Worm (Caenorhabditis elegans) whole organism, L1 larva: ENCODE measurements around the gene T16A9.5.

Experiments used
- aha-1 ChIP-seq: fragments of 150-350 bp; optimal IDR thresholded peaks from 2 replicates; lab custom pipeline; 2014; ENCODE audit warnings: missing biosample characterization, missing genetic modification characterization
- alr-1 ChIP-seq: fragments of 200-800 bp; sonication (Bioruptor generic); optimal IDR thresholded peaks from 2 replicates; lab custom pipeline; 2018; ENCODE audit warnings: borderline replicate concordance, mild to moderate bottlenecking, missing genetic modification characterization, missing compliant biosample characterization
- aly-2 ChIP-seq: fragments of 150-350 bp; optimal IDR thresholded peaks from 2 replicates; lab custom pipeline; 2014; ENCODE audit warnings: missing biosample characterization, missing genetic modification characterization
- ceh-63 ChIP-seq: fragments of 200-800 bp; sonication (Bioruptor generic); optimal IDR thresholded peaks from 2 replicates; lab custom pipeline; 2018; ENCODE audit warnings: mild to moderate bottlenecking, missing genetic modification characterization, missing compliant biosample characterization
- ceh-88 ChIP-seq: fragments of 200-800 bp; sonication (Bioruptor generic); IDR thresholded peaks from 2 replicates; pipeline ENCODE4 v1.3.6; 2022; ENCODE audit warnings: missing genetic modification characterization, missing compliant biosample characterization
- ceh-90 ChIP-seq: sonication (generic microtip); optimal IDR thresholded peaks from 2 replicates; lab custom pipeline; 2016; ENCODE audit warnings: missing genetic modification characterization, missing compliant biosample characterization
- dpl-1 ChIP-seq, 3 experiments: fragments of 150-350 bp in 2 of 3; sonication (generic microtip) in 1 of 3; optimal IDR thresholded peaks; 2 replicates each; lab custom pipeline; 2014 to 2017; ENCODE audit warnings: missing biosample characterization in 3 of 3, missing genetic modification characterization in 3 of 3, missing genetic modification reagents in 3 of 3
- egl-13 ChIP-seq: sonication (generic microtip); optimal IDR thresholded peaks from 2 replicates; lab custom pipeline; 2016; ENCODE audit warnings: missing genotype, missing genetic modification reagents, missing genetic modification characterization, missing compliant biosample characterization
- elt-3 ChIP-seq, 6 experiments: fragments of 150-350 bp in 1 of 6; sonication (generic microtip); optimal IDR thresholded peaks; 2 replicates each; lab custom pipeline; 2017 to 2018; ENCODE audit warnings: missing biosample characterization in 6 of 6, missing genetic modification characterization in 6 of 6, inconsistent platforms in 1 of 6
- fkh-10 ChIP-seq: sonication (generic microtip); optimal IDR thresholded peaks from 2 replicates; lab custom pipeline; 2017; ENCODE audit warnings: missing biosample characterization, missing genetic modification reagents, missing genetic modification characterization
- fkh-4 ChIP-seq: sonication (generic microtip); optimal IDR thresholded peaks from 2 replicates; lab custom pipeline; 2016; ENCODE audit warnings: missing compliant biosample characterization, missing genetic modification characterization, borderline replicate concordance
- fos-1 ChIP-seq: fragments of 150-350 bp; optimal IDR thresholded peaks from 2 replicates; lab custom pipeline; 2014; ENCODE audit warnings: missing biosample characterization, missing genetic modification characterization
- hpl-2 ChIP-seq: fragments of 150-350 bp; optimal IDR thresholded peaks from 2 replicates; lab custom pipeline; 2014; ENCODE audit warnings: missing biosample characterization, missing genetic modification reagents, missing genetic modification characterization
- isw-1 ChIP-seq: fragments of 200-800 bp; sonication (Bioruptor generic); IDR thresholded peaks from 2 replicates; pipeline ENCODE4 v1.3.6; 2022; ENCODE audit warnings: missing genetic modification characterization, missing compliant biosample characterization
- jun-1 ChIP-seq: fragments of 150-350 bp; optimal IDR thresholded peaks from 2 replicates; lab custom pipeline; 2014; ENCODE audit warnings: missing biosample characterization, missing genetic modification reagents, missing genetic modification characterization
- lin-15B ChIP-seq: fragments of 150-350 bp; sonication (generic microtip); optimal IDR thresholded peaks from 3 replicates; lab custom pipeline; 2014; ENCODE audit warnings: missing biosample characterization, missing genetic modification characterization
- lin-35 ChIP-seq, 2 experiments: fragments of 150-350 bp; optimal IDR thresholded peaks; 2 replicates each; lab custom pipeline; 2014; ENCODE audit warnings: missing biosample characterization in 2 of 2, missing genetic modification characterization in 2 of 2, missing genetic modification reagents in 2 of 2
- lin-39 ChIP-seq: fragments of 150-350 bp; optimal IDR thresholded peaks from 2 replicates; lab custom pipeline; 2014; ENCODE audit warnings: missing biosample characterization, missing genetic modification reagents, missing genetic modification characterization
- lir-3 ChIP-seq: sonication (generic microtip); optimal IDR thresholded peaks from 2 replicates; lab custom pipeline; 2016; ENCODE audit warnings: mild to moderate bottlenecking, missing genetic modification characterization, moderate library complexity, missing compliant biosample characterization; ENCODE audit not compliant: poor library complexity
- mdl-1 ChIP-seq, 2 experiments: fragments of 150-350 bp; optimal IDR thresholded peaks; 2 replicates each; lab custom pipeline; 2014 to 2017; ENCODE audit warnings: missing biosample characterization in 2 of 2, missing genetic modification characterization in 2 of 2, inconsistent platforms in 1 of 2
- mef-2 ChIP-seq: fragments of 150-350 bp; optimal IDR thresholded peaks from 2 replicates; lab custom pipeline; 2014; ENCODE audit warnings: missing biosample characterization, missing genetic modification characterization
- mep-1 ChIP-seq: fragments of 150-350 bp; optimal IDR thresholded peaks from 2 replicates; lab custom pipeline; 2014; ENCODE audit warnings: missing biosample characterization, missing genetic modification characterization
- nhr-19 ChIP-seq: fragments of 200-800 bp; sonication (Bioruptor generic); conservative IDR thresholded peaks from 2 replicates; pipeline ENCODE4 v1.3.6; 2022; ENCODE audit warnings: missing genetic modification characterization, missing compliant biosample characterization
- nhr-237 ChIP-seq: fragments of 150-350 bp; optimal IDR thresholded peaks from 2 replicates; lab custom pipeline; 2014; ENCODE audit warnings: missing biosample characterization, missing genetic modification characterization
- nhr-28 ChIP-seq: fragments of 150-350 bp; optimal IDR thresholded peaks from 2 replicates; lab custom pipeline; 2014; ENCODE audit warnings: missing biosample characterization, missing genetic modification characterization
- nhr-71 ChIP-seq: sonication (generic microtip); optimal IDR thresholded peaks from 2 replicates; lab custom pipeline; 2016; ENCODE audit warnings: mild to moderate bottlenecking, missing genetic modification characterization, moderate library complexity, missing compliant biosample characterization
- nhr-76 ChIP-seq: sonication (generic microtip); optimal IDR thresholded peaks from 2 replicates; lab custom pipeline; 2017; ENCODE audit warnings: missing biosample characterization, missing genetic modification characterization
- nhr-77 ChIP-seq: fragments of 150-350 bp; optimal IDR thresholded peaks from 2 replicates; lab custom pipeline; 2014; ENCODE audit warnings: missing biosample characterization, missing genetic modification characterization
- nhr-84 ChIP-seq: sonication (generic microtip); optimal IDR thresholded peaks from 2 replicates; lab custom pipeline; 2017; ENCODE audit warnings: missing biosample characterization, missing genetic modification characterization
- nhr-85 ChIP-seq: sonication (generic microtip); peaks from one replicate; lab custom pipeline; 2016; ENCODE audit warnings: missing genetic modification characterization, inconsistent platforms, missing compliant biosample characterization
- nhr-90 ChIP-seq: sonication (generic microtip); optimal IDR thresholded peaks from 2 replicates; lab custom pipeline; 2016; ENCODE audit warnings: mild to moderate bottlenecking, missing genetic modification characterization, missing compliant biosample characterization; ENCODE audit not compliant: poor library complexity
- pax-3 ChIP-seq: fragments of 200-800 bp; sonication (Bioruptor generic); optimal IDR thresholded peaks from 2 replicates; lab custom pipeline; 2018; ENCODE audit warnings: mild to moderate bottlenecking, missing genetic modification characterization, moderate library complexity, missing compliant biosample characterization
- pqm-1 ChIP-seq: sonication (generic microtip); optimal IDR thresholded peaks from 3 replicates; lab custom pipeline; 2017; ENCODE audit warnings: missing biosample characterization, missing genetic modification characterization
- skn-1 ChIP-seq: fragments of 150-350 bp; optimal IDR thresholded peaks from 2 replicates; lab custom pipeline; 2014; ENCODE audit warnings: missing biosample characterization, missing genetic modification characterization
- sup-37 ChIP-seq: fragments of 200-800 bp; sonication (Bioruptor generic); optimal IDR thresholded peaks from 2 replicates; lab custom pipeline; 2018; ENCODE audit warnings: mild to moderate bottlenecking, missing genetic modification characterization, missing compliant biosample characterization
- swsn-7 ChIP-seq: sonication (generic microtip); optimal IDR thresholded peaks from 2 replicates; lab custom pipeline; 2016; ENCODE audit warnings: missing genetic modification characterization, missing compliant biosample characterization
- tbx-2 ChIP-seq: sonication (generic microtip); optimal IDR thresholded peaks from 2 replicates; lab custom pipeline; 2016; ENCODE audit warnings: missing genetic modification characterization, missing compliant biosample characterization
- unc-30 ChIP-seq: sonication (generic microtip); optimal IDR thresholded peaks from 2 replicates; lab custom pipeline; 2017; ENCODE audit warnings: missing biosample characterization, missing genetic modification characterization
- unc-86 ChIP-seq: sonication (generic microtip); optimal IDR thresholded peaks from 2 replicates; lab custom pipeline; 2016; ENCODE audit warnings: missing genetic modification characterization, missing compliant biosample characterization
- unc-98 ChIP-seq: fragments of 200-800 bp; sonication (Bioruptor generic); IDR thresholded peaks from 2 replicates; pipeline ENCODE4 v1.3.6; 2022; ENCODE audit warnings: missing genetic modification characterization, missing compliant biosample characterization
- xbp-1 ChIP-seq: sonication (generic microtip); optimal IDR thresholded peaks from 2 replicates; lab custom pipeline; 2016; ENCODE audit warnings: missing genetic modification characterization, missing compliant biosample characterization
- ztf-11 ChIP-seq, 2 experiments: sonication (generic microtip); optimal IDR thresholded peaks; 2 replicates each; lab custom pipeline; 2016 to 2017; ENCODE audit warnings: missing genetic modification characterization in 2 of 2, missing biosample characterization in 1 of 2, missing compliant biosample characterization in 1 of 2
- ztf-4 ChIP-seq: fragments of 150-350 bp; optimal IDR thresholded peaks from 2 replicates; lab custom pipeline; 2014; ENCODE audit warnings: missing biosample characterization, missing genetic modification characterization

Gene T16A9.5

DNA sequence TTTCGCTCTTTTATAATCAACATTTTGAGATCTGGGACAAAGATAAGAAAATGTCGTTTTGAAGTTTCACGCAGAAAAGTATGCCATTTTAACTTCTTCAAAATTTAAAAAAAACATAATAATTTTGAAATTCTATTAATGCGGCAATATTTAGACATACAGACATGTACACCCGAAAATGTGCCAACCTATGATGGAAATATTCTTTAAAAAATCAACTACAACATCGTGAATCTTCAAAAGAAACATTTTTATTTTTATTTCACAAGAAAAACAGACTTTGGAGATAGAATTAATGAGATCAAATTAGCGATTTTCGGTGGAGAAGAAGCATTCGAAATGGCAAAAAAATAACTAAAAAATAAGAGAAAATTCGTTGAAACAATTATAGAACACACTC lies at the start of gene T16A9.5:
Gene T16A9.5, minus strand, starts transcription at position 101 of the 400 bp plus-strand sequence.
- TF ChIP-seq lir-3 (tag; lab: Kevin White, UChicago): no peak
- no peak for TF ChIP-seq fkh-4 (tag; lab: Kevin White, UChicago)
- TF ChIP-seq mep-1 (tag; lab: Kevin White, UChicago): no peak
- TF ChIP-seq jun-1 (tag; lab: Kevin White, UChicago): no peak
- TF ChIP-seq ztf-4 (tag; lab: Kevin White, UChicago): no peak
- no peak for TF ChIP-seq elt-3 (tag; optimal IDR thresholded peaks at IDR 0.05; lab: Kevin White, UChicago)
- TF ChIP-seq ceh-88 (GFP tag; lab: Robert Waterston, UW): no peak
- TF ChIP-seq egl-13 (tag; lab: Kevin White, UChicago): no peak
- TF ChIP-seq nhr-85: no peak
- TF ChIP-seq nhr-77 (tag; lab: Kevin White, UChicago): no peak
- TF ChIP-seq nhr-71 (tag; lab: Kevin White, UChicago): no peak
- TF ChIP-seq fkh-10 (GFP tag; lab: Kevin White, UChicago): no peak

- TF ChIP-seq nhr-237 (tag; lab: Kevin White, UChicago) (no peak), nhr-76 (tag; lab: Kevin White, UChicago) (no peak), ceh-90 (tag; lab: Kevin White, UChicago) (no peak), mef-2 (tag; lab: Kevin White, UChicago) (no peak)
Observed at ce11 chrV:14260831-14261230, 45.8 kb upstream of the T16A9.5 start, which contains the start of gene F40G12.2. Gene F40G12.2, minus strand, starts transcription at chrV:14260931.

- TF ChIP-seq alr-1: no peak
- no peak for TF ChIP-seq tbx-2 (tag; lab: Kevin White, UChicago)
- no peak for TF ChIP-seq nhr-90
- no peak for TF ChIP-seq nhr-76 (tag; lab: Kevin White, UChicago)
- no peak for TF ChIP-seq swsn-7 (tag; lab: Kevin White, UChicago)
- TF ChIP-seq lin-15B (tag; lab: Kevin White, UChicago): no peak
- no peak for TF ChIP-seq xbp-1 (tag; lab: Kevin White, UChicago)
- TF ChIP-seq ztf-11 (tag; optimal IDR thresholded peaks at IDR 0.05; lab: Kevin White, UChicago): no peak
- no peak for TF ChIP-seq fos-1
- no peak for TF ChIP-seq aly-2 (tag; lab: Kevin White, UChicago)
- TF ChIP-seq pax-3 (tag; lab: Kevin White, UChicago): no peak
- no peak for TF ChIP-seq dpl-1 (GFP tag; optimal IDR thresholded peaks at IDR 0.05; lab: Kevin White, UChicago)
- TF ChIP-seq fkh-10 (GFP tag; lab: Kevin White, UChicago): no peak
- no peak for TF ChIP-seq ceh-63 (GFP tag; lab: Kevin White, UChicago)
- no peak for TF ChIP-seq nhr-28 (tag; lab: Kevin White, UChicago)
- no peak for TF ChIP-seq sup-37
- no peak for TF ChIP-seq skn-1 (tag; lab: Kevin White, UChicago)
- no peak for TF ChIP-seq isw-1
- no peak for TF ChIP-seq unc-98 (GFP tag; lab: Robert Waterston, UW)
Observed at ce11 chrV:14256813-14257212, 41.8 kb upstream of the T16A9.5 start, which contains the start of gene sre-8. Gene sre-8, plus strand, starts transcription at chrV:14257113.

- TF ChIP-seq unc-30 (tag; lab: Kevin White, UChicago) (no peak), lin-39 (tag; lab: Kevin White, UChicago) (no peak), pax-3 (tag; lab: Kevin White, UChicago) (peak; percentile 0)
- TF ChIP-seq, all 84 proteins: peak for 1
Observed at ce11 chrV:14254221-14254620, 39.2 kb upstream of the T16A9.5 start, which contains the start of gene K02E11.7. Gene K02E11.7, minus strand, starts transcription at chrV:14254321.

DNA sequence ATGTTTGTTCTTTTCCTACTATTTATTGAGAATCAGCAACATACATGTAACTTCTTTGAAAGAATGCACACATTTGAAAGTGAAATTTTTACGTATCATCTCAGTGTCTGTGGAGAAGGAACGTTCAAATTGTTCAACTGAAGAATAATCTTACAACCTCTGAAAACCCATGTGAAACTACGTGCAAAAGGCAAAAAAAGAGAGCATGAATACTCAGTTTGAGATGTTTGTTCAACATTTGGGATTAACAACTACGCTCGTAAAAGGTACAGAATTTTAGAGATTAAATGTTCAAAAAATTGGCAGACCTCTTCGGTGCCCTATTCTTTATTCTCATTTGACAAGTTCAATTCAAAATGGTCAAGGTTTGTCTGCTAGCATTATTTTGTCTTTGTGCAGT lies 37.0 kb upstream of the T16A9.5 start, which contains the start of gene K02E11.5:
Gene K02E11.5, plus strand, starts transcription at position 301 of the 400 bp plus-strand sequence.
- TF ChIP-seq hpl-2 (GFP tag; lab: Kevin White, UChicago): no peak
- no peak for TF ChIP-seq tbx-2 (tag; lab: Kevin White, UChicago)
- TF ChIP-seq unc-86 (tag; lab: Kevin White, UChicago): no peak
- no peak for TF ChIP-seq mdl-1 (tag; optimal IDR thresholded peaks at IDR 0.05; lab: Kevin White, UChicago)
- no peak for TF ChIP-seq nhr-76 (tag; lab: Kevin White, UChicago)
- no peak for TF ChIP-seq aha-1 (tag; lab: Kevin White, UChicago)
- no peak for TF ChIP-seq nhr-237 (tag; lab: Kevin White, UChicago)
- TF ChIP-seq pqm-1: no peak
- no peak for TF ChIP-seq lin-39 (tag; lab: Kevin White, UChicago)
- no peak for TF ChIP-seq ceh-90 (tag; lab: Kevin White, UChicago)
- no peak for TF ChIP-seq nhr-19 (GFP tag; lab: Robert Waterston, UW)
- no peak for TF ChIP-seq lin-35 (GFP tag; optimal IDR thresholded peaks at IDR 0.05; lab: Kevin White, UChicago)
- no peak for TF ChIP-seq nhr-90
- no peak for TF ChIP-seq mep-1 (tag; lab: Kevin White, UChicago)
- no peak for TF ChIP-seq nhr-84 (tag; lab: Kevin White, UChicago)
- no peak for TF ChIP-seq lin-15B (tag; lab: Kevin White, UChicago)
